Fruit fly (Drosophila melanogaster) whole organism, embryonic: Measurements from ENCODE around the gene Gart.
A peak's percentile ranks its signal among the peaks of the same experiment; 100 is the strongest.

Experiments used
- Antp ChIP-seq: fragments of 200-800 bp; sonication (Bioruptor generic); optimal IDR thresholded peaks from 3 replicates; lab custom pipeline; 2016; ENCODE audit warnings: missing biosample characterization, missing genetic modification characterization
- CG10431 ChIP-seq: fragments of 200-800 bp; sonication (Bioruptor generic); optimal IDR thresholded peaks from 3 replicates; lab custom pipeline; 2018; ENCODE audit warnings: missing biosample characterization, mild to moderate bottlenecking, missing genetic modification characterization
- CG11696 ChIP-seq: fragments of 200-800 bp; sonication (Bioruptor generic); IDR thresholded peaks from 2 replicates; pipeline ENCODE4 v1.3.6; 2022; ENCODE audit warnings: missing biosample characterization, missing genetic modification characterization
- CG13123 ChIP-seq: fragments of 200-800 bp; sonication (Bioruptor generic); optimal IDR thresholded peaks from 2 replicates; lab custom pipeline; 2016; ENCODE audit warnings: missing biosample characterization, missing genetic modification characterization
- CG1529 ChIP-seq: fragments of 200-800 bp; sonication (Bioruptor generic); optimal IDR thresholded peaks from 3 replicates; lab custom pipeline; 2018; ENCODE audit warnings: missing biosample characterization, missing genetic modification characterization
- CG17385 ChIP-seq: fragments of 200-800 bp; sonication (Bioruptor generic); optimal IDR thresholded peaks from 3 replicates; lab custom pipeline; 2018; ENCODE audit warnings: missing biosample characterization, mild to moderate bottlenecking, missing genetic modification characterization
- CG17912 ChIP-seq: fragments of 200-800 bp; sonication (Bioruptor generic); optimal IDR thresholded peaks from 2 replicates; lab custom pipeline; 2018; ENCODE audit warnings: missing biosample characterization, mild to moderate bottlenecking, missing genetic modification characterization
- CG18599 ChIP-seq: fragments of 200-800 bp; sonication (Bioruptor generic); optimal IDR thresholded peaks from 3 replicates; lab custom pipeline; 2017; ENCODE audit warnings: missing biosample characterization, missing genetic modification characterization, mild to moderate bottlenecking, moderate library complexity, missing genetic modification reagents
- CG18619 ChIP-seq: fragments of 200-800 bp; sonication (Bioruptor generic); optimal IDR thresholded peaks from 3 replicates; lab custom pipeline; 2017; ENCODE audit warnings: missing biosample characterization, mild to moderate bottlenecking, missing genetic modification characterization
- CG30020 ChIP-seq: fragments of 200-800 bp; optimal IDR thresholded peaks from 2 replicates; lab custom pipeline; 2019; ENCODE audit warnings: missing biosample characterization, mild to moderate bottlenecking, missing genetic modification characterization, moderate library complexity
- CG30431 ChIP-seq: fragments of 200-800 bp; sonication (Bioruptor generic); optimal IDR thresholded peaks from 2 replicates; lab custom pipeline; 2017; ENCODE audit warnings: missing biosample characterization, missing genetic modification characterization
- CG31388 ChIP-seq: fragments of 200-800 bp; sonication (Bioruptor generic); optimal IDR thresholded peaks from 2 replicates; lab custom pipeline; 2016; ENCODE audit warnings: missing biosample characterization, missing genetic modification characterization
- CG31441 ChIP-seq: fragments of 200-800 bp; sonication (Bioruptor generic); IDR thresholded peaks from 2 replicates; pipeline ENCODE4 v1.3.6; 2022; ENCODE audit warnings: missing biosample characterization, missing genetic modification characterization
- CG32532 ChIP-seq: fragments of 200-800 bp; sonication (Bioruptor generic); IDR thresholded peaks from 2 replicates; pipeline ENCODE4 v1.3.6; 2022; ENCODE audit warnings: missing biosample characterization, missing genetic modification characterization
- CG32767 ChIP-seq: fragments of 200-800 bp; sonication (Bioruptor generic); IDR thresholded peaks from 2 replicates; pipeline ENCODE4 v1.3.6; 2022; ENCODE audit warnings: missing biosample characterization, missing genetic modification characterization
- CG4424 ChIP-seq: fragments of 200-800 bp; sonication (Bioruptor generic); optimal IDR thresholded peaks from 3 replicates; lab custom pipeline; 2016; ENCODE audit warnings: missing biosample characterization, missing genetic modification characterization
- CG4854 ChIP-seq: fragments of 200-800 bp; sonication (Bioruptor generic); optimal IDR thresholded peaks from 2 replicates; lab custom pipeline; 2016; ENCODE audit warnings: missing biosample characterization, missing genetic modification characterization, inconsistent platforms
- CG7372 ChIP-seq: fragments of 200-800 bp; sonication (Bioruptor generic); IDR thresholded peaks from 2 replicates; pipeline ENCODE4 v1.3.6; 2022; ENCODE audit warnings: missing biosample characterization, missing genetic modification characterization
- CG8089 ChIP-seq: fragments of 200-800 bp; sonication (Bioruptor generic); optimal IDR thresholded peaks from 3 replicates; lab custom pipeline; 2016; ENCODE audit warnings: missing biosample characterization, missing genetic modification characterization
- CG9797 ChIP-seq: fragments of 200-800 bp; sonication (Bioruptor generic); optimal IDR thresholded peaks from 3 replicates; lab custom pipeline; 2018; ENCODE audit warnings: missing biosample characterization, mild to moderate bottlenecking, missing genetic modification characterization
- Camta ChIP-seq: fragments of 200-800 bp; sonication (Bioruptor generic); optimal IDR thresholded peaks from 2 replicates; lab custom pipeline; 2016; ENCODE audit warnings: missing biosample characterization, missing genetic modification characterization
- Dad ChIP-seq: fragments of 200-800 bp; sonication (Bioruptor generic); optimal IDR thresholded peaks from 3 replicates; lab custom pipeline; 2016; ENCODE audit warnings: missing biosample characterization, missing genetic modification characterization
- Drgx ChIP-seq: fragments of 200-800 bp; sonication (Bioruptor generic); IDR thresholded peaks from 2 replicates; pipeline ENCODE4 v1.3.6; 2022; ENCODE audit warnings: missing biosample characterization, missing genetic modification characterization
- E2f2 ChIP-seq: fragments of 200-800 bp; sonication (Bioruptor generic); IDR thresholded peaks from 2 replicates; pipeline ENCODE4 v1.3.6; 2022; ENCODE audit warnings: missing biosample characterization, missing genetic modification characterization
- HLH4C ChIP-seq: fragments of 200-800 bp; sonication (Bioruptor generic); IDR thresholded peaks from 3 replicates; pipeline ENCODE4 v1.3.6; 2022; ENCODE audit warnings: missing biosample characterization, missing genetic modification characterization; ENCODE audit not compliant: partially characterized antibody
- Hr3 ChIP-seq: fragments of 200-800 bp; sonication (Bioruptor generic); optimal IDR thresholded peaks from 3 replicates; lab custom pipeline; 2016; ENCODE audit warnings: missing biosample characterization, missing genetic modification characterization
- Hr39 ChIP-seq: fragments of >200 bp; optimal IDR thresholded peaks from 2 replicates; lab custom pipeline; 2017
- Nf-YB ChIP-seq: fragments of 200-800 bp; sonication (Bioruptor generic); optimal IDR thresholded peaks from 3 replicates; lab custom pipeline; 2019; ENCODE audit warnings: missing biosample characterization, mild to moderate bottlenecking, missing genetic modification characterization, moderate library complexity
- Nf-YC ChIP-seq: fragments of 200-800 bp; optimal IDR thresholded peaks from 3 replicates; lab custom pipeline; 2019; ENCODE audit warnings: missing biosample characterization, mild to moderate bottlenecking, missing genetic modification characterization, moderate library complexity
- NfI ChIP-seq: fragments of 200-800 bp; sonication (Bioruptor generic); optimal IDR thresholded peaks from 3 replicates; lab custom pipeline; 2018; ENCODE audit warnings: missing biosample characterization, mild to moderate bottlenecking, missing genetic modification characterization, moderate library complexity
- Xbp1 ChIP-seq: fragments of 200-800 bp; sonication (Bioruptor generic); optimal IDR thresholded peaks from 3 replicates; lab custom pipeline; 2016; ENCODE audit warnings: missing biosample characterization, mild to moderate bottlenecking, missing genetic modification characterization
- ab ChIP-seq: fragments of 200-800 bp; sonication (Bioruptor generic); optimal IDR thresholded peaks from 2 replicates; lab custom pipeline; 2016; ENCODE audit warnings: missing biosample characterization, missing genetic modification characterization
- bowl ChIP-seq: fragments of 200-800 bp; sonication (Bioruptor generic); IDR thresholded peaks from 2 replicates; pipeline ENCODE4 v1.3.6; 2022; ENCODE audit warnings: missing biosample characterization, missing genetic modification characterization
- chn ChIP-seq: fragments of 200-800 bp; sonication (Bioruptor generic); optimal IDR thresholded peaks from 2 replicates; lab custom pipeline; 2016; ENCODE audit warnings: missing biosample characterization, missing genetic modification characterization
- dan ChIP-seq: fragments of 200-800 bp; sonication (Bioruptor generic); IDR thresholded peaks from 2 replicates; pipeline ENCODE4 v1.3.6; 2022; ENCODE audit warnings: missing biosample characterization, missing genetic modification characterization
- dpn ChIP-seq, 2 experiments: fragments of 200-800 bp; sonication (Bioruptor generic); optimal IDR thresholded peaks; 3 replicates each; lab custom pipeline; 2016; ENCODE audit warnings: missing biosample characterization in 2 of 2, missing genetic modification characterization in 2 of 2
- fd3F ChIP-seq: fragments of 200-800 bp; sonication (Bioruptor generic); optimal IDR thresholded peaks from 2 replicates; lab custom pipeline; 2018; ENCODE audit warnings: missing biosample characterization, mild to moderate bottlenecking, missing genetic modification characterization, moderate library complexity
- fd64A ChIP-seq: fragments of 200-800 bp; sonication (Bioruptor generic); optimal IDR thresholded peaks from 3 replicates; lab custom pipeline; 2018; ENCODE audit warnings: missing biosample characterization, mild to moderate bottlenecking, missing genetic modification characterization
- fru ChIP-seq: fragments of >200 bp; optimal IDR thresholded peaks from 2 replicates; lab custom pipeline; 2017
- gem ChIP-seq: fragments of 200-800 bp; sonication (Bioruptor generic); optimal IDR thresholded peaks from 2 replicates; lab custom pipeline; 2019; ENCODE audit warnings: missing biosample characterization, mild to moderate bottlenecking, missing genetic modification characterization, moderate library complexity
- jumu ChIP-seq: fragments of 200-800 bp; sonication (Bioruptor generic); optimal IDR thresholded peaks from 3 replicates; lab custom pipeline; 2016; ENCODE audit warnings: missing biosample characterization, missing genetic modification characterization
- lmd ChIP-seq: fragments of 200-800 bp; sonication (Bioruptor generic); IDR thresholded peaks from 2 replicates; pipeline ENCODE4 v1.3.6; 2022; ENCODE audit warnings: missing biosample characterization, missing genetic modification characterization
- nom ChIP-seq: fragments of 200-800 bp; sonication (Bioruptor generic); optimal IDR thresholded peaks from 2 replicates; lab custom pipeline; 2017; ENCODE audit warnings: missing biosample characterization, missing genetic modification characterization, mild to moderate bottlenecking, moderate library complexity, missing genetic modification reagents
- pnt ChIP-seq: fragments of 200-800 bp; sonication (Bioruptor generic); optimal IDR thresholded peaks from 3 replicates; lab custom pipeline; 2016; ENCODE audit warnings: missing biosample characterization, missing genetic modification characterization
- pros ChIP-seq: fragments of 200-800 bp; sonication (Bioruptor generic); optimal IDR thresholded peaks from 3 replicates; lab custom pipeline; 2019; ENCODE audit warnings: missing biosample characterization, mild to moderate bottlenecking, missing genetic modification characterization, moderate library complexity
- psq ChIP-seq: fragments of 200-800 bp; sonication (Bioruptor generic); optimal IDR thresholded peaks from 2 replicates; lab custom pipeline; 2017; ENCODE audit warnings: missing biosample characterization, missing genetic modification characterization
- pzg ChIP-seq: fragments of 200-800 bp; sonication (Bioruptor generic); optimal IDR thresholded peaks from 3 replicates; lab custom pipeline; 2018; ENCODE audit warnings: missing biosample characterization, mild to moderate bottlenecking, missing genetic modification characterization, moderate library complexity
- row ChIP-seq: fragments of 200-800 bp; sonication (Bioruptor generic); IDR thresholded peaks from 3 replicates; pipeline ENCODE4 v1.3.6; 2022; ENCODE audit warnings: missing biosample characterization, missing genetic modification characterization
- sisA ChIP-seq: fragments of 200-800 bp; sonication (Bioruptor generic); IDR thresholded peaks from 2 replicates; pipeline ENCODE4 v1.3.6; 2022; ENCODE audit warnings: missing biosample characterization, missing genetic modification characterization
- stc ChIP-seq: fragments of 200-800 bp; sonication (Bioruptor generic); IDR thresholded peaks from 2 replicates; pipeline ENCODE4 v1.3.6; 2022; ENCODE audit warnings: missing biosample characterization, missing genetic modification characterization
- unpg ChIP-seq: fragments of 200-800 bp; sonication (Bioruptor generic); optimal IDR thresholded peaks from 3 replicates; lab custom pipeline; 2018; ENCODE audit warnings: missing biosample characterization, mild to moderate bottlenecking, missing genetic modification characterization, moderate library complexity

Gart gene

DNA sequence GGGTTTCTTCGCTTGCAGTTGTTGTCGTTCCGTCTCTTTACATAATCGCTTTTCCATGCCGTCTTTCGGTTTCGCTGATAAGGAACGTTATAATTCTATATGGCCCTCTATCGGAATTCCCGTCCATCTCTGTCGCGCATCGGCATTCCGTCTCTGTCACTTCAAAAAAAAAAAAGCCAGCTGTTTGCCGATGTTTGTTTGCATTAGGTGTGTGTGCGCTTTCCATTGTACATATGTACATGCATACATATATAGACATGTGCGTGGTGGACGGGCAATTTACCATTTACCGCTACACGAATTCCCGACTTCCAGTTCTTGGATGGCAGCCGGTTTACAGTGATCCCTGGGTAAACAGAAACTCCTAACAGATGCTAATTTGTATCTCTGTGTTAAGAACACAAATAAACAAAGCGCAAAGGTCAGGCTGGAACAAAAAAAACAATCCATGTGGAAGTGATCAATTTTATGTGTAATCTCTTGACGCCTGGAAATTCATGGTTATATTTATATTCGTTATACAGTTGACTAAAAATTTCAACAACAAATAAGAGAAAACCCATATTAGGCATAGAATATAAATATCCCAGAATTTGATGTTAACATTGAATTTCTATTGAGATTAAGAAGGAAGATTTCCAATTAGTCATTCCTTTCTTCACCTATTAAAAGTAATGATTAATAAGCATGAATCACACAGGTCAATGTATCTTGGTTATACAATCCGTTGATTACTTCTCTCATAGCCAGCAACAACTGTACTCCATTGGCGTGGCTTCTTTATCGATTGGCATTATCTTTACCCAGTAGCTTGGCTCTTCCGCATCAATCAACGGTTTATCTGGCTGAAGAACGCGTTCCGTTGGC, 19.6 kb upstream of the Gart start (continued):
- TF ChIP-seq CG4854 (GFP tag; lab: Kevin White, UChicago), result no peak
- no peak for TF ChIP-seq Dad
- TF ChIP-seq Nf-YC, result no peak
- TF ChIP-seq Xbp1, result no peak
- no peak for TF ChIP-seq Camta (GFP tag; lab: Kevin White, UChicago)
- TF ChIP-seq CG30020 (tag; lab: Kevin White, UChicago), result no peak
- peak; percentile 34 for TF ChIP-seq gem
- TF ChIP-seq CG17912, result peak; percentile 66
- 0 out of 2 replicates have a peak, but pooled peaks have one; percentile 13 for TF ChIP-seq CG11696 (GFP tag; lab: Robert Waterston, UW)
- TF ChIP-seq CG13123 (GFP tag; lab: Kevin White, UChicago), result peak; percentile 22
- peak; percentile 40 for TF ChIP-seq fd64A (GFP tag; lab: Kevin White, UChicago)
- TF ChIP-seq HLH4C (GFP tag; lab: Robert Waterston, UW), result no peak
- TF ChIP-seq jumu (GFP tag; lab: Kevin White, UChicago), result no peak
- no peak for TF ChIP-seq CG30431
- TF ChIP-seq chn (GFP tag; lab: Kevin White, UChicago), result no peak
- no peak for TF ChIP-seq fd3F
- TF ChIP-seq dpn (GFP tag; optimal IDR thresholded peaks at IDR 0.05; lab: Kevin White, UChicago), result no peak
- peak; percentile 54 for TF ChIP-seq CG8089
- no peak for TF ChIP-seq CG18619 (GFP tag; lab: Kevin White, UChicago)
- TF ChIP-seq Hr39 (lab: Kevin White, UChicago), result no peak
- TF ChIP-seq unpg (GFP tag; lab: Kevin White, UChicago), result peak; percentile 21
- TF ChIP-seq CG17385 (GFP tag; lab: Kevin White, UChicago), result peak; percentile 11
- TF ChIP-seq CG32767, result no peak
- TF ChIP-seq Nf-YB (GFP tag; lab: Kevin White, UChicago), result peak; percentile 9
- TF ChIP-seq stc (GFP tag; lab: Robert Waterston, UW), result no peak
- TF ChIP-seq pros (GFP tag; lab: Kevin White, UChicago), result peak; percentile 20
- peak; percentile 27 for TF ChIP-seq CG18599 (GFP tag; lab: Kevin White, UChicago)
- TF ChIP-seq CG4424 (GFP tag; lab: Kevin White, UChicago), result no peak
- no peak for TF ChIP-seq Hr3 (GFP tag; lab: Kevin White, UChicago)
- no peak for TF ChIP-seq dan (GFP tag; lab: Robert Waterston, UW)
- no peak for TF ChIP-seq CG31388
- no peak for TF ChIP-seq psq (GFP tag; lab: Kevin White, UChicago)
- TF ChIP-seq bowl (GFP tag; lab: Robert Waterston, UW), result no peak
- no peak for TF ChIP-seq CG7372
- peak; percentile 58 for TF ChIP-seq CG10431 (GFP tag; lab: Kevin White, UChicago)
- TF ChIP-seq pnt, result no peak
- no peak for TF ChIP-seq ab (GFP tag; lab: Kevin White, UChicago)
- no peak for TF ChIP-seq sisA (GFP tag; lab: Robert Waterston, UW)
- no peak for TF ChIP-seq NfI (GFP tag; lab: Kevin White, UChicago)
- TF ChIP-seq Drgx (GFP tag; lab: Robert Waterston, UW), result 0 out of 2 replicates have a peak, but pooled peaks have one; percentile 10
- TF ChIP-seq fru (lab: Kevin White, UChicago), result no peak
- peak; percentile 64 for TF ChIP-seq CG1529 (GFP tag; lab: Kevin White, UChicago)
- peak; percentile 42 for TF ChIP-seq row (GFP tag; lab: Robert Waterston, UW)
- TF ChIP-seq nom (GFP tag; lab: Kevin White, UChicago), result no peak
- TF ChIP-seq CG32532 (GFP tag; lab: Robert Waterston, UW), result no peak
- TF ChIP-seq E2f2 (GFP tag; lab: Robert Waterston, UW), result no peak
- no peak for TF ChIP-seq CG9797 (GFP tag; lab: Kevin White, UChicago)
- no peak for TF ChIP-seq pzg (GFP tag; lab: Kevin White, UChicago)
- TF ChIP-seq lmd (GFP tag; lab: Robert Waterston, UW), result no peak
- TF ChIP-seq Antp (GFP tag; lab: Kevin White, UChicago), result no peak
- TF ChIP-seq CG31441 (GFP tag; lab: Robert Waterston, UW), result 0 out of 2 replicates have a peak, but pooled peaks have one; percentile 17
